Fruit fly (Drosophila melanogaster) whole organism, embryonic: ENCODE results near the gene CG31882.

Experiments
- CG11560 ChIP-seq: fragments of 200-800 bp; sonication (Bioruptor generic); IDR thresholded peaks from 3 replicates; pipeline ENCODE4 v1.3.6; 2022; ENCODE audit warnings: missing biosample characterization, missing genetic modification characterization
- CG12104 ChIP-seq: fragments of 200-800 bp; sonication (Bioruptor generic); optimal IDR thresholded peaks from 3 replicates; lab custom pipeline; 2016; ENCODE audit warnings: missing biosample characterization, missing genetic modification characterization
- CG5953 ChIP-seq: fragments of 200-800 bp; sonication (Bioruptor generic); IDR thresholded peaks from 2 replicates; pipeline ENCODE4 v1.3.6; 2022; ENCODE audit warnings: missing biosample characterization, missing genetic modification characterization
- CG7745 ChIP-seq: fragments of 200-800 bp; sonication (Bioruptor generic); optimal IDR thresholded peaks from 2 replicates; lab custom pipeline; 2018; ENCODE audit warnings: missing biosample characterization, mild to moderate bottlenecking, missing genetic modification characterization, moderate library complexity
- Dip2 ChIP-seq: fragments of 200-800 bp; sonication (Bioruptor generic); IDR thresholded peaks from 2 replicates; pipeline ENCODE4 v1.3.6; 2022; ENCODE audit warnings: missing biosample characterization, missing genetic modification characterization
- Jarid2 ChIP-seq: fragments of 200-800 bp; sonication (Bioruptor generic); optimal IDR thresholded peaks from 3 replicates; lab custom pipeline; 2017; ENCODE audit warnings: mild to moderate bottlenecking, missing biosample characterization, missing genetic modification reagents, missing genetic modification characterization
- h ChIP-seq: fragments of >200 bp; optimal IDR thresholded peaks from 2 replicates; lab custom pipeline; 2017
- lmd ChIP-seq: fragments of 200-800 bp; sonication (Bioruptor generic); IDR thresholded peaks from 2 replicates; pipeline ENCODE4 v1.3.6; 2022; ENCODE audit warnings: missing biosample characterization, missing genetic modification characterization
- nerfin-1 ChIP-seq: fragments of 200-800 bp; sonication (Bioruptor generic); optimal IDR thresholded peaks from 3 replicates; lab custom pipeline; 2019; ENCODE audit warnings: missing biosample characterization, mild to moderate bottlenecking, missing genetic modification characterization, moderate library complexity
- sna ChIP-seq: fragments of 200-800 bp; sonication (Bioruptor generic); IDR thresholded peaks from 2 replicates; pipeline ENCODE4 v1.3.6; 2022; ENCODE audit warnings: missing biosample characterization, missing genetic modification characterization; ENCODE audit not compliant: partially characterized antibody
- z ChIP-seq: fragments of 200-800 bp; sonication (Bioruptor generic); IDR thresholded peaks from 3 replicates; pipeline ENCODE4 v1.3.6; 2022; ENCODE audit warnings: missing biosample characterization, missing genetic modification characterization

DNA sequence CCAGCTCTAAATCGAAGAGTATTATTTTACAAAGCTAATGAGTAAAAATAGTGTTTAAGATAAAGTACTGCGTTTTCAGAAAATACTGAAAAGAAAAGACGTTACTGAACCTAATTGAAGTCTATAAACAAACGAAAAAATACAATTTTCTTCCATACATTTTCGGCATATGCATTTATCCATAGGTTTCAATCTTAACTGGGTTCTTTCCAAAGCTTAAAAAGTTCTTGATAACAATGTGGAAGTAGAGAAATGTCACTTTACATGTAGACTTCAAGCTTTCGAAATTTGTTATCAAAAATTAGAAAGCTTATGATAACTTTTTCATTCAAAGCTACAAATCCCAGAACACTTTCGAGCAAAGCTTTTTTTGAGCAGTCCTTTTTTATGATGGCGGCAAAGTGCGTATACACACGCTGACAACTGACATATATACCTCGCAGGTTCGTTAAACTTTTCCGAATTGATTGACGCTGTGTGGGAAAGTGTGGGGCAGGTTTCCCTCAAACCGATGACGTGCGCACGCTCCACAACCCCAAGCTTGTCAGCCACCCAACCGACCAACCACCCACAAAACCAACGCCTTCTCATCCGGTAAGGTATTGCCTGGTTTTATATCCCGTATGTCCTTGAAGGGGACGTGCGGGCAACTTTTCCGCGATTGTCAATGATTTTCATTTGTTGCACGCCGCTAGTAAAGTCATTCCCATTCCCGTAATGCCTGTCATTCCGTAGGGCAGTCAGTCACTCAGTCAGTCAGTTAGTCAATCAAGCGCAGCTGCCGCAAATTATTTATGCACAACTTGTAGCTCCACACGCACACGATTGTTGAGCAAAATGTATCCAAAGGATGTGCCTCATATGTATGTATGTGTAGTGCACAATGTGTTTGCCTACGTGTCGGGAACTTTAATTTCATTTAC is 32.4 kb upstream of the CG31882 start:
- no peak for TF ChIP-seq nerfin-1 (tag; lab: Kevin White, UChicago)
- no peak for TF ChIP-seq CG5953 (GFP tag; lab: Robert Waterston, UW)
- no peak for TF ChIP-seq Dip2 (GFP tag; lab: Robert Waterston, UW)
- no peak for TF ChIP-seq lmd (GFP tag; lab: Robert Waterston, UW)
- TF ChIP-seq z = no peak; the same call in 2 of the 3 replicates
- no peak for TF ChIP-seq sna (GFP tag; lab: Robert Waterston, UW)
- TF ChIP-seq CG11560 (tag; lab: Robert Waterston, UW) = no peak
- TF ChIP-seq Jarid2 = no peak
- no peak for TF ChIP-seq h
- no peak for TF ChIP-seq CG12104 (GFP tag; lab: Kevin White, UChicago)
- TF ChIP-seq CG7745 (tag; lab: Kevin White, UChicago) = no peak
